Fruit fly (Drosophila melanogaster) whole organism, embryonic: Measurements from ENCODE around the gene Osi6.

Experiments
- Asciz ChIP-seq: fragments of 200-800 bp; sonication (Bioruptor generic); optimal IDR thresholded peaks from 2 replicates; lab custom pipeline; 2017; ENCODE audit warnings: missing biosample characterization, mild to moderate bottlenecking, missing genetic modification characterization, missing genetic modification reagents
- Atf-2 ChIP-seq: fragments of 200-800 bp; sonication (Bioruptor generic); optimal IDR thresholded peaks from 2 replicates; lab custom pipeline; 2016; ENCODE audit warnings: missing biosample characterization, missing genetic modification characterization
- Atf3 ChIP-seq: fragments of 200-800 bp; sonication (Bioruptor generic); optimal IDR thresholded peaks from 3 replicates; lab custom pipeline; 2016; ENCODE audit warnings: missing biosample characterization, missing genetic modification characterization
- B-H2 ChIP-seq: fragments of 200-800 bp; sonication (Bioruptor generic); optimal IDR thresholded peaks from 2 replicates; lab custom pipeline; 2018; ENCODE audit warnings: missing biosample characterization, mild to moderate bottlenecking, missing genetic modification characterization
- Bdp1 ChIP-seq: fragments of 200-800 bp; sonication (Bioruptor generic); optimal IDR thresholded peaks from 3 replicates; lab custom pipeline; 2016; ENCODE audit warnings: missing biosample characterization, missing genetic modification characterization
- CG10267 ChIP-seq: fragments of 200-800 bp; sonication (Bioruptor generic); optimal IDR thresholded peaks from 2 replicates; lab custom pipeline; 2018; ENCODE audit warnings: missing biosample characterization, mild to moderate bottlenecking, missing genetic modification characterization, moderate library complexity
- CG12071 ChIP-seq: fragments of 200-800 bp; sonication (Bioruptor generic); optimal IDR thresholded peaks from 3 replicates; lab custom pipeline; 2018; ENCODE audit warnings: missing biosample characterization, mild to moderate bottlenecking, missing genetic modification characterization
- CG13287 ChIP-seq: fragments of 200-800 bp; sonication (Bioruptor generic); IDR thresholded peaks from 2 replicates; pipeline ENCODE4 v1.3.6; 2022; ENCODE audit warnings: missing biosample characterization, missing genetic modification characterization; ENCODE audit not compliant: partially characterized antibody
- CG14050 ChIP-seq: fragments of 200-800 bp; sonication (Bioruptor generic); IDR thresholded peaks from 3 replicates; pipeline ENCODE4 v1.3.6; 2022; ENCODE audit warnings: missing biosample characterization, missing genetic modification characterization
- CG17328 ChIP-seq: fragments of 200-800 bp; sonication (Bioruptor generic); IDR thresholded peaks from 2 replicates; pipeline ENCODE4 v1.3.6; 2022; ENCODE audit warnings: missing biosample characterization, missing genetic modification characterization
- CG18262 ChIP-seq: fragments of 200-800 bp; optimal IDR thresholded peaks from 3 replicates; lab custom pipeline; 2019; ENCODE audit warnings: missing biosample characterization, mild to moderate bottlenecking, missing genetic modification characterization, moderate library complexity
- CG18619 ChIP-seq: fragments of 200-800 bp; sonication (Bioruptor generic); optimal IDR thresholded peaks from 3 replicates; lab custom pipeline; 2017; ENCODE audit warnings: missing biosample characterization, mild to moderate bottlenecking, missing genetic modification characterization
- CG18764 ChIP-seq: fragments of 200-800 bp; sonication (Bioruptor generic); optimal IDR thresholded peaks from 3 replicates; lab custom pipeline; 2016; ENCODE audit warnings: missing biosample characterization, missing genetic modification characterization
- CG30403 ChIP-seq: fragments of 200-800 bp; sonication (Bioruptor generic); optimal IDR thresholded peaks from 3 replicates; lab custom pipeline; 2016; ENCODE audit warnings: missing biosample characterization, missing genetic modification characterization
- CG3065 ChIP-seq: fragments of 200-800 bp; sonication (Bioruptor generic); optimal IDR thresholded peaks from 2 replicates; lab custom pipeline; 2016; ENCODE audit warnings: missing biosample characterization, missing genetic modification characterization
- CG31224 ChIP-seq: fragments of 200-800 bp; sonication (Bioruptor generic); IDR thresholded peaks from 2 replicates; pipeline ENCODE4 v1.3.6; 2022; ENCODE audit warnings: missing biosample characterization, missing genetic modification characterization
- CG4820 ChIP-seq: fragments of 200-800 bp; sonication (Bioruptor generic); optimal IDR thresholded peaks from 3 replicates; lab custom pipeline; 2016; ENCODE audit warnings: missing biosample characterization, missing genetic modification characterization
- CG5180 ChIP-seq: fragments of 200-800 bp; sonication (Bioruptor generic); optimal IDR thresholded peaks from 3 replicates; lab custom pipeline; 2017; ENCODE audit warnings: missing biosample characterization, missing genetic modification characterization, mild to moderate bottlenecking, moderate library complexity, missing genetic modification reagents
- CG6254 ChIP-seq: fragments of 200-800 bp; sonication (Bioruptor generic); optimal IDR thresholded peaks from 3 replicates; lab custom pipeline; 2017; ENCODE audit warnings: mild to moderate bottlenecking, missing biosample characterization, missing genetic modification reagents, missing genetic modification characterization
- CG7556 ChIP-seq: fragments of 200-800 bp; sonication (Bioruptor generic); optimal IDR thresholded peaks from 2 replicates; lab custom pipeline; 2017; ENCODE audit warnings: missing biosample characterization, mild to moderate bottlenecking, missing genetic modification characterization
- CG9609 ChIP-seq: fragments of 200-800 bp; sonication (Bioruptor generic); optimal IDR thresholded peaks from 3 replicates; lab custom pipeline; 2016; ENCODE audit warnings: missing biosample characterization, missing genetic modification characterization
- CG9797 ChIP-seq: fragments of 200-800 bp; sonication (Bioruptor generic); optimal IDR thresholded peaks from 3 replicates; lab custom pipeline; 2018; ENCODE audit warnings: missing biosample characterization, mild to moderate bottlenecking, missing genetic modification characterization
- CG9876 ChIP-seq: fragments of 200-800 bp; sonication (Bioruptor generic); optimal IDR thresholded peaks from 2 replicates; lab custom pipeline; 2016; ENCODE audit warnings: missing biosample characterization, missing genetic modification characterization
- Ets65A ChIP-seq: fragments of 200-800 bp; sonication (Bioruptor generic); peaks from one replicate; lab custom pipeline; 2016; ENCODE audit warnings: missing biosample characterization, missing genetic modification characterization
- HLH4C ChIP-seq: fragments of 200-800 bp; sonication (Bioruptor generic); IDR thresholded peaks from 3 replicates; pipeline ENCODE4 v1.3.6; 2022; ENCODE audit warnings: missing biosample characterization, missing genetic modification characterization; ENCODE audit not compliant: partially characterized antibody
- Hr51 ChIP-seq, 2 experiments: fragments of 200-800 bp; sonication (Bioruptor generic); optimal IDR thresholded peaks; 2 replicates in 1 of 2; 3 replicates in 1 of 2; lab custom pipeline; 2016 to 2018; ENCODE audit warnings: missing biosample characterization in 2 of 2, missing genetic modification characterization in 2 of 2, mild to moderate bottlenecking in 1 of 2, moderate library complexity in 1 of 2
- Hsf ChIP-seq: fragments of 200-800 bp; sonication (Bioruptor generic); optimal IDR thresholded peaks from 3 replicates; lab custom pipeline; 2016; ENCODE audit warnings: missing biosample characterization, missing genetic modification characterization
- Jarid2 ChIP-seq: fragments of 200-800 bp; sonication (Bioruptor generic); optimal IDR thresholded peaks from 3 replicates; lab custom pipeline; 2017; ENCODE audit warnings: mild to moderate bottlenecking, missing biosample characterization, missing genetic modification reagents, missing genetic modification characterization
- NFAT ChIP-seq: fragments of 200-800 bp; sonication (Bioruptor generic); IDR thresholded peaks from 2 replicates; pipeline ENCODE4 v1.3.6; 2022; ENCODE audit warnings: missing biosample characterization, missing genetic modification characterization
- Nf-YA ChIP-seq: fragments of 200-800 bp; sonication (Bioruptor generic); IDR thresholded peaks from 2 replicates; pipeline ENCODE4 v1.3.6; 2022; ENCODE audit warnings: missing biosample characterization, missing genetic modification characterization
- Stat92E ChIP-seq, 3 experiments: fragments of >200 bp in 2 of 3; fragments of 200-800 bp in 1 of 3; sonication (Bioruptor generic) in 1 of 3; optimal IDR thresholded peaks; 2 replicates each; lab custom pipeline; 2017 to 2019; ENCODE audit warnings: missing biosample characterization in 3 of 3, missing genetic modification characterization in 3 of 3, mild to moderate bottlenecking in 1 of 3, moderate library complexity in 1 of 3
- Xrp1 ChIP-seq: fragments of 200-800 bp; sonication (Bioruptor generic); IDR thresholded peaks from 2 replicates; pipeline ENCODE4 v1.3.6; 2022; ENCODE audit warnings: missing biosample characterization, missing genetic modification characterization
- abd-A ChIP-seq: fragments of 200-800 bp; sonication (Bioruptor generic); optimal IDR thresholded peaks from 3 replicates; lab custom pipeline; 2019; ENCODE audit warnings: missing biosample characterization, mild to moderate bottlenecking, missing genetic modification characterization, moderate library complexity
- crp ChIP-seq, 2 experiments: fragments of 200-800 bp; sonication (Bioruptor generic); optimal IDR thresholded peaks; 2 replicates in 1 of 2; 3 replicates in 1 of 2; lab custom pipeline; 2017; ENCODE audit warnings: missing biosample characterization in 2 of 2, missing genetic modification characterization in 2 of 2, mild to moderate bottlenecking in 1 of 2, moderate library complexity in 1 of 2
- da ChIP-seq: fragments of 200-800 bp; sonication (Bioruptor generic); optimal IDR thresholded peaks from 2 replicates; lab custom pipeline; 2016; ENCODE audit warnings: missing biosample characterization, missing genetic modification characterization
- dpn ChIP-seq, 2 experiments: fragments of 200-800 bp; sonication (Bioruptor generic); optimal IDR thresholded peaks; 3 replicates each; lab custom pipeline; 2016; ENCODE audit warnings: missing biosample characterization in 2 of 2, missing genetic modification characterization in 2 of 2
- esg ChIP-seq: fragments of 200-800 bp; sonication (Bioruptor generic); conservative IDR thresholded peaks from 2 replicates; pipeline ENCODE4 v1.3.6; 2022; ENCODE audit warnings: missing biosample characterization, missing genetic modification characterization
- exex ChIP-seq: fragments of 200-800 bp; sonication (Bioruptor generic); optimal IDR thresholded peaks from 4 replicates; lab custom pipeline; 2018; ENCODE audit warnings: missing biosample characterization, mild to moderate bottlenecking, missing genetic modification characterization, moderate library complexity
- gcm ChIP-seq: fragments of 200-800 bp; sonication (Bioruptor generic); optimal IDR thresholded peaks from 2 replicates; lab custom pipeline; 2019; ENCODE audit warnings: missing biosample characterization, mild to moderate bottlenecking, missing genetic modification characterization, moderate library complexity
- gfzf ChIP-seq: fragments of 200-800 bp; sonication (Bioruptor generic); optimal IDR thresholded peaks from 2 replicates; lab custom pipeline; 2016; ENCODE audit warnings: missing biosample characterization, mild to moderate bottlenecking, missing genetic modification characterization, moderate library complexity
- grn ChIP-seq: fragments of 200-800 bp; sonication (Bioruptor generic); optimal IDR thresholded peaks from 3 replicates; lab custom pipeline; 2017; ENCODE audit warnings: missing biosample characterization, missing genetic modification characterization
- her ChIP-seq: fragments of 200-800 bp; sonication (Bioruptor generic); optimal IDR thresholded peaks from 2 replicates; lab custom pipeline; 2016; ENCODE audit warnings: missing biosample characterization, missing genetic modification characterization
- jumu ChIP-seq: fragments of 200-800 bp; sonication (Bioruptor generic); optimal IDR thresholded peaks from 3 replicates; lab custom pipeline; 2016; ENCODE audit warnings: missing biosample characterization, missing genetic modification characterization
- nom ChIP-seq: fragments of 200-800 bp; sonication (Bioruptor generic); optimal IDR thresholded peaks from 2 replicates; lab custom pipeline; 2017; ENCODE audit warnings: missing biosample characterization, missing genetic modification characterization, mild to moderate bottlenecking, moderate library complexity, missing genetic modification reagents
- salm ChIP-seq: fragments of 200-800 bp; sonication (Bioruptor generic); optimal IDR thresholded peaks from 2 replicates; lab custom pipeline; 2018; ENCODE audit warnings: missing biosample characterization, mild to moderate bottlenecking, missing genetic modification characterization
- seq ChIP-seq: fragments of 200-800 bp; sonication (Bioruptor generic); IDR thresholded peaks from 2 replicates; pipeline ENCODE4 v1.3.6; 2022; ENCODE audit warnings: missing biosample characterization, missing genetic modification characterization
- sqz ChIP-seq: fragments of 200-800 bp; sonication (Bioruptor generic); optimal IDR thresholded peaks from 3 replicates; lab custom pipeline; 2018; ENCODE audit warnings: missing biosample characterization, mild to moderate bottlenecking, missing genetic modification characterization
- stwl ChIP-seq: fragments of 200-800 bp; sonication (Bioruptor generic); optimal IDR thresholded peaks from 3 replicates; lab custom pipeline; 2018; ENCODE audit warnings: missing biosample characterization, mild to moderate bottlenecking, missing genetic modification characterization, moderate library complexity
- trh ChIP-seq: fragments of 200-800 bp; sonication (Bioruptor generic); optimal IDR thresholded peaks from 2 replicates; lab custom pipeline; 2016; ENCODE audit warnings: missing biosample characterization, missing genetic modification characterization
- zfh2 ChIP-seq: fragments of 200-800 bp; sonication (Bioruptor generic); optimal IDR thresholded peaks from 2 replicates; lab custom pipeline; 2016; ENCODE audit warnings: missing biosample characterization, missing genetic modification characterization

Osi6 gene

dm6 chr3R:6198488-6198892, 36.0 kb upstream of the Osi6 start, which contains the start of gene Osi24 (continued):
- no peak for TF ChIP-seq nom
- no peak for TF ChIP-seq B-H2 (GFP tag; lab: Kevin White, UChicago)
- no peak for TF ChIP-seq grn (GFP tag; lab: Kevin White, UChicago)
- peak; percentile 94 for TF ChIP-seq Ets65A
- peak; percentile 39 for TF ChIP-seq CG10267 (tag; lab: Kevin White, UChicago)
- TF ChIP-seq Bdp1 = no peak
- peak; percentile 63 for TF ChIP-seq Jarid2 (GFP tag; lab: Kevin White, UChicago)
- TF ChIP-seq CG31224 (GFP tag; lab: Robert Waterston, UW) = 0 out of 2 replicates have a peak, but pooled peaks have one; percentile 29
- no peak for TF ChIP-seq CG13287 (GFP tag; lab: Robert Waterston, UW)
- TF ChIP-seq CG18262 (tag; lab: Kevin White, UChicago) = peak; percentile 56
- TF ChIP-seq CG9609 (GFP tag; lab: Kevin White, UChicago) = peak; percentile 30
- no peak for TF ChIP-seq stwl (tag; lab: Kevin White, UChicago)
- peak; percentile 0 for TF ChIP-seq CG18619
- no peak for TF ChIP-seq salm (tag; lab: Kevin White, UChicago)
- TF ChIP-seq CG12071 (GFP tag; lab: Kevin White, UChicago) = no peak
- no peak for TF ChIP-seq abd-A (tag; lab: Kevin White, UChicago)
- TF ChIP-seq zfh2 (GFP tag; lab: Kevin White, UChicago) = peak; percentile 32
- TF ChIP-seq Atf3 = no peak
- peak; percentile 36 for TF ChIP-seq jumu (GFP tag; lab: Kevin White, UChicago)
- peak; percentile 43 for TF ChIP-seq CG6254 (GFP tag; lab: Kevin White, UChicago)
- peak; percentile 52 for TF ChIP-seq esg (GFP tag; lab: Robert Waterston, UW)
- no peak for TF ChIP-seq CG18764 (GFP tag; lab: Kevin White, UChicago)
- TF ChIP-seq Nf-YA (GFP tag; lab: Robert Waterston, UW) = peak; percentile 56; the same call in 1 of the 2 replicates
- TF ChIP-seq HLH4C (GFP tag; lab: Robert Waterston, UW) = no peak
- no peak for TF ChIP-seq exex
- peak; percentile 46 for TF ChIP-seq CG7556 (GFP tag; lab: Kevin White, UChicago)
- TF ChIP-seq Stat92E (GFP tag; optimal IDR thresholded peaks at IDR 0.05; lab: Kevin White, UChicago) = no peak
- TF ChIP-seq Atf-2 = peak; percentile 25
- TF ChIP-seq CG14050 = peak; percentile 56; the same call in 2 of the 3 replicates
- TF ChIP-seq Asciz (GFP tag; lab: Kevin White, UChicago) = peak; percentile 61
- TF ChIP-seq CG5180 (GFP tag; lab: Kevin White, UChicago) = peak; percentile 24
- TF ChIP-seq NFAT (GFP tag; lab: Robert Waterston, UW) = no peak
- no peak for TF ChIP-seq sqz (GFP tag; lab: Kevin White, UChicago)
- TF ChIP-seq dpn (GFP tag; optimal IDR thresholded peaks at IDR 0.05; lab: Kevin White, UChicago) = peak; percentile 12 to 46
- peak; percentile 74 for TF ChIP-seq Xrp1 (GFP tag; lab: Robert Waterston, UW)
- TF ChIP-seq da (GFP tag; lab: Kevin White, UChicago) = no peak
- peak; percentile 57 for TF ChIP-seq Hsf (GFP tag; lab: Kevin White, UChicago)
- no peak for TF ChIP-seq trh (GFP tag; lab: Kevin White, UChicago)
- TF ChIP-seq CG9876 = no peak
- peak; percentile 42 for TF ChIP-seq CG4820 (GFP tag; lab: Kevin White, UChicago)
- TF ChIP-seq seq = 0 out of 2 replicates have a peak, but pooled peaks have one; percentile 26
- TF ChIP-seq Hr51 (GFP tag; optimal IDR thresholded peaks at IDR 0.05; lab: Kevin White, UChicago) = peak in 1 of 2 experiments; percentile 73
- no peak for TF ChIP-seq CG9797
- peak; percentile 65 for TF ChIP-seq CG30403 (GFP tag; lab: Kevin White, UChicago)
- peak in 1 of 2 experiments; percentile 44 for TF ChIP-seq crp (GFP tag; optimal IDR thresholded peaks at IDR 0.05; lab: Kevin White, UChicago)
- TF ChIP-seq gcm (GFP tag; lab: Kevin White, UChicago) = no peak
- TF ChIP-seq CG3065 (GFP tag; lab: Kevin White, UChicago) = no peak
- no peak for TF ChIP-seq gfzf
- peak; percentile 67 for TF ChIP-seq CG17328 (GFP tag; lab: Robert Waterston, UW)
- no peak for TF ChIP-seq her (GFP tag; lab: Kevin White, UChicago)
